Fruit fly (Drosophila melanogaster) whole organism, wandering third instar larva: ENCODE data around the gene cmet.

ENCODE experiments used
- Abd-B ChIP-seq: fragments of >200 bp; optimal IDR thresholded peaks from 2 replicates; lab custom pipeline; 2017; ENCODE audit warnings: missing biosample characterization, missing genetic modification characterization
- CG9705 ChIP-seq: fragments of 200-800 bp; sonication (Bioruptor generic); optimal IDR thresholded peaks from 2 replicates; lab custom pipeline; 2018; ENCODE audit warnings: missing biosample characterization, mild to moderate bottlenecking, missing genetic modification characterization
- CrebA ChIP-seq: fragments of 200-800 bp; sonication (Bioruptor generic); optimal IDR thresholded peaks from 2 replicates; lab custom pipeline; 2016; ENCODE audit warnings: missing biosample characterization, mild to moderate bottlenecking, missing genetic modification characterization, borderline replicate concordance
- Dfd ChIP-seq: fragments of >200 bp; optimal IDR thresholded peaks from 2 replicates; lab custom pipeline; 2017; ENCODE audit warnings: missing biosample characterization, missing genetic modification characterization
- Dif ChIP-seq: fragments of 200-275, 200-300 bp; sonication (Bioruptor generic); optimal IDR thresholded peaks from 2 replicates; lab custom pipeline; 2018; ENCODE audit warnings: missing biosample characterization, missing genetic modification characterization; ENCODE audit not compliant: partially characterized antibody
- GATAd ChIP-seq: sonication (Bioruptor generic); optimal IDR thresholded peaks from 2 replicates; lab custom pipeline; 2016; ENCODE audit warnings: missing biosample characterization, missing genetic modification characterization
- HLH106 ChIP-seq: fragments of 200-800 bp; optimal IDR thresholded peaks from 3 replicates; lab custom pipeline; 2019; ENCODE audit warnings: missing biosample characterization, mild to moderate bottlenecking, missing genetic modification characterization, moderate library complexity
- Hnf4 ChIP-seq: fragments of 200-800 bp; sonication (Bioruptor generic); optimal IDR thresholded peaks from 2 replicates; lab custom pipeline; 2016; ENCODE audit warnings: missing biosample characterization, mild to moderate bottlenecking, missing genetic modification characterization
- Hr78 ChIP-seq: fragments of >200 bp; optimal IDR thresholded peaks from 2 replicates; lab custom pipeline; 2017; ENCODE audit warnings: missing biosample characterization, missing genetic modification characterization
- Hr83 ChIP-seq: fragments of 200-300 bp; sonication (Bioruptor generic); optimal IDR thresholded peaks from 2 replicates; lab custom pipeline; 2016; ENCODE audit warnings: missing biosample characterization, mild to moderate bottlenecking, missing genetic modification characterization, moderate library complexity; ENCODE audit not compliant: poor library complexity, severe bottlenecking
- Jra ChIP-seq: sonication (Bioruptor generic); optimal IDR thresholded peaks from 2 replicates; lab custom pipeline; 2016; ENCODE audit warnings: missing biosample characterization, missing genetic modification characterization
- Mio ChIP-seq: sonication (Bioruptor generic); optimal IDR thresholded peaks from 2 replicates; lab custom pipeline; 2016; ENCODE audit warnings: missing biosample characterization, missing genetic modification characterization
- Myc ChIP-seq: fragments of >200 bp; optimal IDR thresholded peaks from 2 replicates; lab custom pipeline; 2017
- N ChIP-seq: fragments of >200 bp; optimal IDR thresholded peaks from 2 replicates; lab custom pipeline; 2018; ENCODE audit warnings: missing biosample characterization, missing external identifiers, missing genetic modification characterization
- OdsH ChIP-seq: fragments of 200-800 bp; sonication (Bioruptor generic); optimal IDR thresholded peaks from 2 replicates; lab custom pipeline; 2016; ENCODE audit warnings: missing biosample characterization, mild to moderate bottlenecking, missing genetic modification characterization
- Rel ChIP-seq, 2 experiments: fragments of 200-800 bp; sonication (Bioruptor generic) in 1 of 2; optimal IDR thresholded peaks; 2 replicates in 1 of 2; 3 replicates in 1 of 2; lab custom pipeline; 2016 to 2019; ENCODE audit warnings: mild to moderate bottlenecking in 2 of 2, missing biosample characterization in 2 of 2, missing genetic modification characterization in 2 of 2, moderate library complexity in 1 of 2
- Sp1 ChIP-seq: fragments of 200-800 bp; sonication (Bioruptor generic); optimal IDR thresholded peaks from 3 replicates; lab custom pipeline; 2019; ENCODE audit warnings: missing biosample characterization, mild to moderate bottlenecking, missing genetic modification characterization, moderate library complexity
- Vsx2 ChIP-seq: fragments of 200-300, 225-300 bp; sonication (Bioruptor generic); optimal IDR thresholded peaks from 2 replicates; lab custom pipeline; 2018; ENCODE audit warnings: missing biosample characterization, missing genetic modification characterization; ENCODE audit not compliant: partially characterized antibody
- br ChIP-seq: fragments of 200-800 bp; sonication (Bioruptor generic); optimal IDR thresholded peaks from 2 replicates; lab custom pipeline; 2016; ENCODE audit warnings: missing biosample characterization, missing genetic modification characterization
- brk ChIP-seq: fragments of 200-800 bp; sonication (Bioruptor generic); optimal IDR thresholded peaks from 2 replicates; lab custom pipeline; 2016; ENCODE audit warnings: missing biosample characterization, mild to moderate bottlenecking, missing genetic modification characterization
- dl ChIP-seq, 2 experiments: fragments of 175-275, 200-275 bp in 1 of 2; fragments of 200-275 bp in 1 of 2; sonication (Bioruptor generic); optimal IDR thresholded peaks; lab custom pipeline; 2018; ENCODE audit warnings: mild to moderate bottlenecking in 2 of 2, missing biosample characterization in 2 of 2, missing genetic modification characterization in 2 of 2, moderate library complexity in 2 of 2; ENCODE audit not compliant: partially characterized antibody in 2 of 2, insufficient read depth in 1 of 2
- dmrt93B ChIP-seq: fragments of 200-800 bp; sonication (Bioruptor generic); optimal IDR thresholded peaks from 2 replicates; lab custom pipeline; 2018; ENCODE audit warnings: missing biosample characterization, mild to moderate bottlenecking, missing genetic modification characterization
- dsf ChIP-seq: sonication (Bioruptor generic); optimal IDR thresholded peaks from 2 replicates; lab custom pipeline; 2016; ENCODE audit warnings: missing biosample characterization, missing genetic modification characterization, borderline replicate concordance
- ey ChIP-seq: fragments of 200-800 bp; sonication (Bioruptor generic); optimal IDR thresholded peaks from 2 replicates; lab custom pipeline; 2016; ENCODE audit warnings: missing biosample characterization, missing genetic modification characterization
- foxo ChIP-seq, 2 experiments: fragments of 200-800 bp; sonication (Bioruptor generic); optimal IDR thresholded peaks; 2 replicates in 1 of 2; 3 replicates in 1 of 2; lab custom pipeline; 2016 to 2017; ENCODE audit warnings: missing biosample characterization in 2 of 2, missing genetic modification characterization in 2 of 2
- fru ChIP-seq: fragments of 200-800 bp; sonication (Bioruptor generic); optimal IDR thresholded peaks from 3 replicates; lab custom pipeline; 2016; ENCODE audit warnings: missing biosample characterization, mild to moderate bottlenecking, missing genetic modification characterization
- h ChIP-seq: fragments of 200-800 bp; sonication (Bioruptor generic); optimal IDR thresholded peaks from 3 replicates; lab custom pipeline; 2016; ENCODE audit warnings: missing biosample characterization, mild to moderate bottlenecking, missing genetic modification characterization
- jim ChIP-seq: fragments of 175-275, 200-325 bp; sonication (Bioruptor generic); optimal IDR thresholded peaks from 2 replicates; lab custom pipeline; 2016; ENCODE audit warnings: missing biosample characterization, mild to moderate bottlenecking, missing genetic modification characterization
- pan ChIP-seq: fragments of >200 bp; optimal IDR thresholded peaks from 2 replicates; lab custom pipeline; 2017
- psq ChIP-seq: fragments of 200-800 bp; sonication (Bioruptor generic); optimal IDR thresholded peaks from 3 replicates; lab custom pipeline; 2017; ENCODE audit warnings: missing biosample characterization, mild to moderate bottlenecking, missing genetic modification characterization, moderate library complexity
- rgr ChIP-seq: fragments of 200-800 bp; sonication (Bioruptor generic); optimal IDR thresholded peaks from 3 replicates; lab custom pipeline; 2016; ENCODE audit warnings: missing biosample characterization, mild to moderate bottlenecking, missing genetic modification characterization
- sage ChIP-seq: fragments of 200-800 bp; sonication (Bioruptor generic); optimal IDR thresholded peaks from 2 replicates; lab custom pipeline; 2016; ENCODE audit warnings: missing biosample characterization, mild to moderate bottlenecking, missing genetic modification characterization
- sv ChIP-seq: fragments of 200-800 bp; sonication (Bioruptor generic); optimal IDR thresholded peaks from 3 replicates; lab custom pipeline; 2016; ENCODE audit warnings: missing biosample characterization, missing genetic modification characterization
- tai ChIP-seq: sonication (Bioruptor generic); optimal IDR thresholded peaks from 2 replicates; lab custom pipeline; 2016; ENCODE audit warnings: missing biosample characterization, missing genetic modification characterization
- woc ChIP-seq: sonication (Bioruptor generic); optimal IDR thresholded peaks from 2 replicates; lab custom pipeline; 2016; ENCODE audit warnings: missing biosample characterization, mild to moderate bottlenecking, missing genetic modification characterization

The cmet gene

dm6 chr2L:11302507-11302906 lies 33.7 kb upstream of the cmet start:
- TF ChIP-seq dsf (GFP tag; lab: Kevin White, UChicago): no peak
- TF ChIP-seq Myc (lab: Kevin White, UChicago): no peak
- no peak for TF ChIP-seq rgr (GFP tag; lab: Kevin White, UChicago)
- no peak for TF ChIP-seq Hr78 (GFP tag; lab: Kevin White, UChicago)
- no peak for TF ChIP-seq Dfd
- TF ChIP-seq Hnf4 (GFP tag; lab: Kevin White, UChicago): no peak
- no peak for TF ChIP-seq Vsx2 (GFP tag; lab: Kevin White, UChicago)
- TF ChIP-seq CrebA (GFP tag; lab: Kevin White, UChicago): no peak
- TF ChIP-seq br (GFP tag; lab: Kevin White, UChicago): no peak
- no peak for TF ChIP-seq Sp1 (GFP tag; lab: Kevin White, UChicago)
- TF ChIP-seq CG9705 (GFP tag; lab: Kevin White, UChicago): no peak
- TF ChIP-seq fru: no peak
- TF ChIP-seq OdsH (GFP tag; lab: Kevin White, UChicago): no peak
- no peak for TF ChIP-seq brk (GFP tag; lab: Kevin White, UChicago)
- no peak for TF ChIP-seq tai (GFP tag; lab: Kevin White, UChicago)
- TF ChIP-seq sage (GFP tag; lab: Kevin White, UChicago): no peak
- TF ChIP-seq Dif (GFP tag; lab: Kevin White, UChicago): no peak
- TF ChIP-seq jim (GFP tag; lab: Kevin White, UChicago): no peak

- TF ChIP-seq Sp1 (GFP tag; lab: Kevin White, UChicago) (no peak), OdsH (GFP tag; lab: Kevin White, UChicago) (no peak), Myc (lab: Kevin White, UChicago) (no peak), HLH106 (tag; lab: Kevin White, UChicago) (no peak), Hr78 (GFP tag; lab: Kevin White, UChicago) (no peak), br (GFP tag; lab: Kevin White, UChicago) (no peak), Mio (GFP tag; lab: Kevin White, UChicago) (no peak), Rel (GFP tag; optimal IDR thresholded peaks at IDR 0.05; lab: Kevin White, UChicago) (no peak), Rel (tag; optimal IDR thresholded peaks at IDR 0.05; lab: Kevin White, UChicago) (no peak), jim (GFP tag; lab: Kevin White, UChicago) (no peak), fru (no peak), h (GFP tag; lab: Kevin White, UChicago) (no peak), sv (GFP tag; lab: Kevin White, UChicago) (no peak), GATAd (GFP tag; lab: Kevin White, UChicago) (no peak), woc (GFP tag; lab: Kevin White, UChicago) (no peak)
Observed at dm6 chr2L:11296483-11296882, 27.7 kb upstream of the cmet start.

dm6 chr2L:11295762-11296161 lies 27.0 kb upstream of the cmet start:
- TF ChIP-seq Hr78 (GFP tag; lab: Kevin White, UChicago) (no peak), ey (GFP tag; lab: Kevin White, UChicago) (no peak), Abd-B (GFP tag; lab: Kevin White, UChicago) (no peak), CrebA (GFP tag; lab: Kevin White, UChicago) (no peak), foxo (GFP tag; optimal IDR thresholded peaks at IDR 0.05; lab: Kevin White, UChicago) (no peak), pan (lab: Kevin White, UChicago) (no peak), tai (GFP tag; lab: Kevin White, UChicago) (no peak), woc (GFP tag; lab: Kevin White, UChicago) (no peak), brk (GFP tag; lab: Kevin White, UChicago) (no peak), HLH106 (tag; lab: Kevin White, UChicago) (no peak), Myc (lab: Kevin White, UChicago) (no peak), sv (GFP tag; lab: Kevin White, UChicago) (no peak), sage (GFP tag; lab: Kevin White, UChicago) (no peak), h (GFP tag; lab: Kevin White, UChicago) (no peak), Dfd (no peak), br (GFP tag; lab: Kevin White, UChicago) (no peak)
- TF ChIP-seq, all 38 proteins: peak for 0

- TF ChIP-seq Hr83 (GFP tag; lab: Kevin White, UChicago): no peak
- TF ChIP-seq brk (GFP tag; lab: Kevin White, UChicago): no peak
- TF ChIP-seq CG9705 (GFP tag; lab: Kevin White, UChicago): no peak
- no peak for TF ChIP-seq Jra (GFP tag; lab: Kevin White, UChicago)
- TF ChIP-seq Hnf4 (GFP tag; lab: Kevin White, UChicago): no peak
- TF ChIP-seq fru: no peak
- no peak for TF ChIP-seq dsf (GFP tag; lab: Kevin White, UChicago)
- TF ChIP-seq Myc (lab: Kevin White, UChicago): no peak
- TF ChIP-seq Hr78 (GFP tag; lab: Kevin White, UChicago): no peak
- no peak for TF ChIP-seq N (GFP tag; lab: Kevin White, UChicago)
- TF ChIP-seq Rel (GFP tag; optimal IDR thresholded peaks at IDR 0.05; lab: Kevin White, UChicago): no peak
- TF ChIP-seq Rel (tag; optimal IDR thresholded peaks at IDR 0.05; lab: Kevin White, UChicago): no peak
- no peak for TF ChIP-seq dmrt93B
- TF ChIP-seq dl (GFP tag; optimal IDR thresholded peaks at IDR 0.05; lab: Kevin White, UChicago; ENCODE audit: insufficient read depth in 1 of 2, partially characterized antibody in 2 of 2): no peak
- TF ChIP-seq jim (GFP tag; lab: Kevin White, UChicago): no peak
- no peak for TF ChIP-seq foxo (GFP tag; optimal IDR thresholded peaks at IDR 0.05; lab: Kevin White, UChicago)
- no peak for TF ChIP-seq CrebA (GFP tag; lab: Kevin White, UChicago)
- no peak for TF ChIP-seq Sp1 (GFP tag; lab: Kevin White, UChicago)
- no peak for TF ChIP-seq HLH106 (tag; lab: Kevin White, UChicago)
- no peak for TF ChIP-seq psq
- no peak for TF ChIP-seq ey (GFP tag; lab: Kevin White, UChicago)
Observed at dm6 chr2L:11285606-11286005, 16.8 kb upstream of the cmet start, which contains the start of gene Osi21. TSS of gene Osi21 (minus strand) at chr2L:11285706.
